Fruit fly (Drosophila melanogaster) S2 (cell line): ENCODE measurements around the gene Chchd2.

Experiments
- CG8478 ChIP-seq: fragments of >200 bp; optimal IDR thresholded peaks from 2 replicates; lab custom pipeline; 2018
- CTCF ChIP-seq, 2 experiments: fragments of >200 bp; optimal IDR thresholded peaks; 2 replicates each; lab custom pipeline; 2018

DNA sequence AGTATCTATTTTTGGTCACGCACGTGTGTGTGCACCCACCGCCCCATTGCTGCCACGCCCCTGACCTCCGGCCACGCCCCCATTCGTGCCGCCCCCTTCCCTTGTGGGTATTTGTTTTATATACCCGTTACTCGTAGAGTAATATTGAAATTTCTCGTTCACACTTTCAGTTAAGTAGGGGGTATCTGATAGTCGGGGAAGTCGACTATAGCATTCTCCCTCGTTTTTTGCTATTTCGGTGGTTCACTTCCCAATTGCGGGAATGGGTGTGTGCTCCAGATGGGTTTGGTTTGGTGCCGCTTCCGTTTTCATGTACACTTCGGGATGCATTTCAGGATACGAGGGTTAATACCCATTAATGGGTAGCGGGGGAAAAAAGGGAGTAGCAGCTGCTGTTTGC lies 18.5 kb downstream of the Chchd2 start:
- TF ChIP-seq CG8478 (lab: Kevin White, UChicago) (no peak), CTCF (optimal IDR thresholded peaks at IDR 0.05; lab: Kevin White, UChicago) (no peak)
